Fruit fly (Drosophila melanogaster) whole organism, embryonic: ENCODE results near the gene CG1840.
A peak's percentile ranks its signal among the peaks of the same experiment; 100 is the strongest.

Experiments
- Adf1 ChIP-seq: fragments of 200-800 bp; sonication (Bioruptor generic); IDR thresholded peaks from 2 replicates; pipeline ENCODE4 v1.3.6; 2022; ENCODE audit warnings: missing biosample characterization, missing genetic modification characterization
- Bgb ChIP-seq: fragments of 200-800 bp; sonication (Bioruptor generic); IDR thresholded peaks from 2 replicates; pipeline ENCODE4 v1.3.6; 2022; ENCODE audit warnings: missing biosample characterization, missing genetic modification characterization; ENCODE audit not compliant: partially characterized antibody
- Blimp-1 ChIP-seq: fragments of 200-800 bp; sonication (Bioruptor generic); optimal IDR thresholded peaks from 3 replicates; lab custom pipeline; 2018; ENCODE audit warnings: missing biosample characterization, missing genetic modification characterization, mild to moderate bottlenecking, moderate library complexity, missing genetic modification reagents
- CG10267 ChIP-seq: fragments of 200-800 bp; sonication (Bioruptor generic); optimal IDR thresholded peaks from 2 replicates; lab custom pipeline; 2018; ENCODE audit warnings: missing biosample characterization, mild to moderate bottlenecking, missing genetic modification characterization, moderate library complexity
- CG10462 ChIP-seq: fragments of 200-800 bp; sonication (Bioruptor generic); optimal IDR thresholded peaks from 2 replicates; lab custom pipeline; 2016; ENCODE audit warnings: missing biosample characterization, missing genetic modification characterization
- CG11085 ChIP-seq: fragments of 200-800 bp; sonication (Bioruptor generic); IDR thresholded peaks from 2 replicates; pipeline ENCODE4 v1.3.6; 2022; ENCODE audit warnings: missing biosample characterization, missing genetic modification characterization
- CG13424 ChIP-seq: fragments of 200-800 bp; sonication (Bioruptor generic); optimal IDR thresholded peaks from 2 replicates; lab custom pipeline; 2019; ENCODE audit warnings: missing biosample characterization, mild to moderate bottlenecking, missing genetic modification characterization, moderate library complexity
- CG13624 ChIP-seq: fragments of 200-800 bp; sonication (Bioruptor generic); optimal IDR thresholded peaks from 2 replicates; lab custom pipeline; 2016; ENCODE audit warnings: missing biosample characterization, missing genetic modification characterization
- CG17328 ChIP-seq: fragments of 200-800 bp; sonication (Bioruptor generic); IDR thresholded peaks from 2 replicates; pipeline ENCODE4 v1.3.6; 2022; ENCODE audit warnings: missing biosample characterization, missing genetic modification characterization
- CG2889 ChIP-seq: fragments of 200-800 bp; sonication (Bioruptor generic); IDR thresholded peaks from 3 replicates; pipeline ENCODE4 v1.3.6; 2022; ENCODE audit warnings: missing biosample characterization, missing genetic modification characterization
- CG4360 ChIP-seq: fragments of 200-800 bp; sonication (Bioruptor generic); IDR thresholded peaks from 2 replicates; pipeline ENCODE4 v1.3.6; 2022; ENCODE audit warnings: missing biosample characterization, missing genetic modification characterization
- CG6765 ChIP-seq: fragments of 200-800 bp; sonication (Bioruptor generic); optimal IDR thresholded peaks from 3 replicates; lab custom pipeline; 2017; ENCODE audit warnings: missing biosample characterization, mild to moderate bottlenecking, missing genetic modification characterization
- CG7357 ChIP-seq: fragments of 200-800 bp; sonication (Bioruptor generic); IDR thresholded peaks from 3 replicates; pipeline ENCODE4 v1.3.6; 2022; ENCODE audit warnings: missing biosample characterization, missing genetic modification characterization
- CG7786 ChIP-seq: fragments of 200-800 bp; sonication (Bioruptor generic); optimal IDR thresholded peaks from 2 replicates; lab custom pipeline; 2016; ENCODE audit warnings: missing biosample characterization, missing genetic modification characterization
- CG8765 ChIP-seq: fragments of 200-800 bp; sonication (Bioruptor generic); IDR thresholded peaks from 2 replicates; pipeline ENCODE4 v1.3.6; 2022; ENCODE audit warnings: missing biosample characterization, missing genetic modification characterization
- CG9437 ChIP-seq: fragments of 200-800 bp; sonication (Bioruptor generic); optimal IDR thresholded peaks from 2 replicates; lab custom pipeline; 2018; ENCODE audit warnings: missing biosample characterization, mild to moderate bottlenecking, missing genetic modification characterization
- D ChIP-seq, 2 experiments: fragments of 200-800 bp in 1 of 2; fragments of >200 bp in 1 of 2; sonication (Bioruptor generic) in 1 of 2; optimal IDR thresholded peaks; 2 replicates in 1 of 2; 3 replicates in 1 of 2; lab custom pipeline; 2017; ENCODE audit warnings: mild to moderate bottlenecking in 1 of 2, missing biosample characterization in 1 of 2, missing genetic modification characterization in 1 of 2, missing genetic modification reagents in 1 of 2
- Dfd ChIP-seq, 2 experiments: fragments of >200 bp; optimal IDR thresholded peaks; 2 replicates each; lab custom pipeline; 2017; ENCODE audit warnings: missing biosample characterization in 2 of 2, missing genetic modification characterization in 2 of 2
- ERR ChIP-seq: fragments of 200-800 bp; sonication (Bioruptor generic); optimal IDR thresholded peaks from 2 replicates; lab custom pipeline; 2016; ENCODE audit warnings: missing biosample characterization, missing genetic modification characterization
- Elba2 ChIP-seq: fragments of 200-800 bp; sonication (Bioruptor generic); optimal IDR thresholded peaks from 3 replicates; lab custom pipeline; 2016; ENCODE audit warnings: missing biosample characterization, missing genetic modification characterization
- HmgD ChIP-seq: fragments of 200-800 bp; sonication (Bioruptor generic); optimal IDR thresholded peaks from 3 replicates; lab custom pipeline; 2016; ENCODE audit warnings: missing biosample characterization, missing genetic modification characterization
- Hr51 ChIP-seq, 2 experiments: fragments of 200-800 bp; sonication (Bioruptor generic); optimal IDR thresholded peaks; 2 replicates in 1 of 2; 3 replicates in 1 of 2; lab custom pipeline; 2016 to 2018; ENCODE audit warnings: missing biosample characterization in 2 of 2, missing genetic modification characterization in 2 of 2, mild to moderate bottlenecking in 1 of 2, moderate library complexity in 1 of 2
- Lpt ChIP-seq: fragments of >200 bp; optimal IDR thresholded peaks from 2 replicates; lab custom pipeline; 2018; ENCODE audit warnings: missing biosample characterization, missing genetic modification characterization
- Mes4 ChIP-seq: fragments of 200-800 bp; sonication (Bioruptor generic); optimal IDR thresholded peaks from 2 replicates; lab custom pipeline; 2016; ENCODE audit warnings: missing biosample characterization, missing genetic modification characterization
- Nf-YB ChIP-seq: fragments of 200-800 bp; sonication (Bioruptor generic); optimal IDR thresholded peaks from 3 replicates; lab custom pipeline; 2019; ENCODE audit warnings: missing biosample characterization, mild to moderate bottlenecking, missing genetic modification characterization, moderate library complexity
- Ptx1 ChIP-seq: fragments of 200-800 bp; sonication (Bioruptor generic); IDR thresholded peaks from 2 replicates; pipeline ENCODE4 v1.3.6; 2022; ENCODE audit warnings: missing biosample characterization, missing genetic modification characterization
- Rfx ChIP-seq: fragments of 200-800 bp; sonication (Bioruptor generic); IDR thresholded peaks from 2 replicates; pipeline ENCODE4 v1.3.6; 2022; ENCODE audit warnings: missing biosample characterization, missing genetic modification characterization
- Side ChIP-seq: fragments of 200-800 bp; sonication (Bioruptor generic); optimal IDR thresholded peaks from 2 replicates; lab custom pipeline; 2016; ENCODE audit warnings: missing biosample characterization, missing genetic modification characterization
- Sin3A ChIP-seq: fragments of >200 bp; optimal IDR thresholded peaks from 2 replicates; lab custom pipeline; 2018
- bcd ChIP-seq: fragments of 200-800 bp; sonication (Bioruptor generic); optimal IDR thresholded peaks from 2 replicates; lab custom pipeline; 2017; ENCODE audit warnings: missing biosample characterization, mild to moderate bottlenecking, missing genetic modification characterization
- dati ChIP-seq: fragments of 200-800 bp; sonication (Bioruptor generic); IDR thresholded peaks from 2 replicates; pipeline ENCODE4 v1.3.6; 2022; ENCODE audit warnings: missing biosample characterization, missing genetic modification characterization
- dimm ChIP-seq: fragments of 200-800 bp; sonication (Bioruptor generic); IDR thresholded peaks from 2 replicates; pipeline ENCODE4 v1.3.6; 2022; ENCODE audit warnings: missing biosample characterization, missing genetic modification characterization
- dysf ChIP-seq: fragments of 200-800 bp; sonication (Bioruptor generic); IDR thresholded peaks from 3 replicates; pipeline ENCODE4 v1.3.6; 2022; ENCODE audit warnings: missing biosample characterization, missing genetic modification characterization
- exex ChIP-seq: fragments of 200-800 bp; sonication (Bioruptor generic); optimal IDR thresholded peaks from 4 replicates; lab custom pipeline; 2018; ENCODE audit warnings: missing biosample characterization, mild to moderate bottlenecking, missing genetic modification characterization, moderate library complexity
- fd102C ChIP-seq: fragments of 200-800 bp; sonication (Bioruptor generic); optimal IDR thresholded peaks from 2 replicates; lab custom pipeline; 2018; ENCODE audit warnings: missing biosample characterization, mild to moderate bottlenecking, missing genetic modification characterization, moderate library complexity
- fd64A ChIP-seq: fragments of 200-800 bp; sonication (Bioruptor generic); optimal IDR thresholded peaks from 3 replicates; lab custom pipeline; 2018; ENCODE audit warnings: missing biosample characterization, mild to moderate bottlenecking, missing genetic modification characterization
- gfzf ChIP-seq: fragments of 200-800 bp; sonication (Bioruptor generic); optimal IDR thresholded peaks from 2 replicates; lab custom pipeline; 2016; ENCODE audit warnings: missing biosample characterization, mild to moderate bottlenecking, missing genetic modification characterization, moderate library complexity
- gsb ChIP-seq: fragments of 200-800 bp; sonication (Bioruptor generic); IDR thresholded peaks from 2 replicates; pipeline ENCODE4 v1.3.6; 2022; ENCODE audit warnings: missing biosample characterization, missing genetic modification characterization
- ham ChIP-seq: fragments of 200-800 bp; sonication (Bioruptor generic); IDR thresholded peaks from 2 replicates; pipeline ENCODE4 v1.3.6; 2022; ENCODE audit warnings: missing biosample characterization, missing genetic modification characterization
- kah ChIP-seq: fragments of 200-800 bp; sonication (Bioruptor generic); optimal IDR thresholded peaks from 2 replicates; lab custom pipeline; 2018; ENCODE audit warnings: missing biosample characterization, mild to moderate bottlenecking, missing genetic modification characterization
- ken ChIP-seq: fragments of 200-800 bp; sonication (Bioruptor generic); IDR thresholded peaks from 3 replicates; pipeline ENCODE4 v1.3.6; 2022; ENCODE audit warnings: missing biosample characterization, missing genetic modification characterization
- prd ChIP-seq, 3 experiments: fragments of >200 bp in 2 of 3; fragments of 200-800 bp in 1 of 3; sonication (Bioruptor generic) in 1 of 3; optimal IDR thresholded peaks in 2 of 3; IDR thresholded peaks in 1 of 3; 2 replicates in 2 of 3; 3 replicates in 1 of 3; pipeline versions ENCODE4 v1.3.6 to Lab custom; 2017 to 2022; ENCODE audit warnings: missing biosample characterization in 1 of 3, missing genetic modification characterization in 1 of 3
- pros ChIP-seq: fragments of 200-800 bp; sonication (Bioruptor generic); optimal IDR thresholded peaks from 3 replicates; lab custom pipeline; 2019; ENCODE audit warnings: missing biosample characterization, mild to moderate bottlenecking, missing genetic modification characterization, moderate library complexity
- sima ChIP-seq: fragments of 200-800 bp; sonication (Bioruptor generic); optimal IDR thresholded peaks from 2 replicates; lab custom pipeline; 2016; ENCODE audit warnings: missing biosample characterization, missing genetic modification characterization
- stwl ChIP-seq: fragments of 200-800 bp; sonication (Bioruptor generic); optimal IDR thresholded peaks from 3 replicates; lab custom pipeline; 2018; ENCODE audit warnings: missing biosample characterization, mild to moderate bottlenecking, missing genetic modification characterization, moderate library complexity
- tgo ChIP-seq: fragments of 200-800 bp; sonication (Bioruptor generic); IDR thresholded peaks from 3 replicates; pipeline ENCODE4 v1.3.6; 2022; ENCODE audit warnings: missing biosample characterization, missing genetic modification characterization
- unc-4 ChIP-seq: fragments of 200-800 bp; sonication (Bioruptor generic); IDR thresholded peaks from 2 replicates; pipeline ENCODE4 v1.3.6; 2022; ENCODE audit warnings: missing biosample characterization, missing genetic modification characterization; ENCODE audit not compliant: partially characterized antibody
- wek ChIP-seq: fragments of 200-800 bp; sonication (Bioruptor generic); optimal IDR thresholded peaks from 3 replicates; lab custom pipeline; 2018; ENCODE audit warnings: missing biosample characterization, mild to moderate bottlenecking, missing genetic modification characterization, moderate library complexity

CG1840 gene

dm6 chrX:11857522-11858438, 30.4 kb upstream of the CG1840 start (continued):
- TF ChIP-seq sima (GFP tag; lab: Kevin White, UChicago) (peak; percentile 9), Sin3A (no peak), dysf (GFP tag; lab: Robert Waterston, UW) (peak; percentile 89), dati (GFP tag; lab: Robert Waterston, UW) (no peak), gsb (GFP tag; lab: Robert Waterston, UW) (peak; percentile 37; the same call in 1 of the 2 replicates), Hr51 (GFP tag; optimal IDR thresholded peaks at IDR 0.05; lab: Kevin White, UChicago) (peak in 1 of 2 experiments; percentile 81), HmgD (GFP tag; lab: Kevin White, UChicago) (no peak), stwl (no peak), Bgb (GFP tag; lab: Robert Waterston, UW) (no peak), unc-4 (GFP tag; lab: Robert Waterston, UW) (no peak), Ptx1 (GFP tag; lab: Robert Waterston, UW) (peak; percentile 89), Nf-YB (GFP tag; lab: Kevin White, UChicago) (peak; percentile 34), wek (GFP tag; lab: Kevin White, UChicago) (no peak), tgo (peak; percentile 81), CG4360 (peak; percentile 45), fd64A (GFP tag; lab: Kevin White, UChicago) (peak; percentile 69), CG6765 (GFP tag; lab: Kevin White, UChicago) (no peak), exex (no peak), ham (GFP tag; lab: Robert Waterston, UW) (no peak), kah (GFP tag; lab: Kevin White, UChicago) (peak; percentile 49), ERR (GFP tag; lab: Kevin White, UChicago) (peak; percentile 44), Lpt (GFP tag; lab: Kevin White, UChicago) (no peak), CG17328 (GFP tag; lab: Robert Waterston, UW) (peak; percentile 72), Elba2 (GFP tag; lab: Kevin White, UChicago) (no peak), CG7357 (peak; percentile 57; the same call in 1 of the 3 replicates), gfzf (GFP tag; lab: Kevin White, UChicago) (no peak), Rfx (GFP tag; lab: Robert Waterston, UW) (peak; percentile 84), Dfd (GFP tag; optimal IDR thresholded peaks at IDR 0.05; lab: Kevin White, UChicago) (no peak), dimm (GFP tag; lab: Robert Waterston, UW) (peak; percentile 76), Mes4 (GFP tag; lab: Kevin White, UChicago) (peak; percentile 28), D (optimal IDR thresholded peaks at IDR 0.05; lab: Kevin White, UChicago) (no peak), D (GFP tag; optimal IDR thresholded peaks at IDR 0.05; lab: Kevin White, UChicago) (peak; percentile 73), fd102C (GFP tag; lab: Kevin White, UChicago) (no peak), CG9437 (peak; percentile 38), bcd (peak; percentile 64), prd (optimal IDR thresholded peaks at IDR 0.05; lab: Kevin White, UChicago) (no peak), prd (GFP tag; IDR thresholded peaks at IDR 0.05; lab: Robert Waterston, UW) (peak; percentile 90), Side (GFP tag; lab: Kevin White, UChicago) (peak; percentile 78), pros (GFP tag; lab: Kevin White, UChicago) (no peak), Blimp-1 (GFP tag; lab: Kevin White, UChicago) (peak; percentile 74), CG10462 (peak; percentile 34), CG7786 (GFP tag; lab: Kevin White, UChicago) (no peak), CG13424 (tag; lab: Kevin White, UChicago) (peak; percentile 77), CG10267 (tag; lab: Kevin White, UChicago) (peak; percentile 51), CG13624 (GFP tag; lab: Kevin White, UChicago) (peak; percentile 51), Adf1 (GFP tag; lab: Robert Waterston, UW) (no peak), CG2889 (GFP tag; lab: Robert Waterston, UW) (0 out of 3 replicates have a peak, but pooled peaks have one; percentile 35), CG11085 (GFP tag; lab: Robert Waterston, UW) (peak; percentile 62), CG8765 (GFP tag; lab: Robert Waterston, UW) (peak; percentile 50; the same call in 1 of the 2 replicates), ken (peak; percentile 68; the same call in 1 of the 3 replicates)
